Worm (Caenorhabditis elegans) whole organism, L2 larva: ENCODE results near the gene kqt-1.

Source experiments
- C34F6.9 ChIP-seq: fragments of 150-350 bp; optimal IDR thresholded peaks from 2 replicates; lab custom pipeline; 2014; ENCODE audit warnings: missing biosample characterization, missing genetic modification characterization
- F13H6.1 ChIP-seq: sonication (generic microtip); optimal IDR thresholded peaks from 2 replicates; lab custom pipeline; 2016; ENCODE audit warnings: missing genetic modification characterization, missing compliant biosample characterization
- R02D3.7 ChIP-seq: fragments of 150-350 bp; optimal IDR thresholded peaks from 2 replicates; lab custom pipeline; 2014; ENCODE audit warnings: missing biosample characterization, missing genetic modification characterization
- Y55F3AM.14 ChIP-seq: fragments of 200-800 bp; sonication (Bioruptor generic); optimal IDR thresholded peaks from 2 replicates; lab custom pipeline; 2018; ENCODE audit warnings: mild to moderate bottlenecking, missing genetic modification characterization, missing compliant biosample characterization
- ZK546.5 ChIP-seq: sonication (generic microtip); optimal IDR thresholded peaks from 2 replicates; lab custom pipeline; 2017; ENCODE audit warnings: missing biosample characterization, missing genetic modification characterization
- alr-1 ChIP-seq: fragments of 150-350 bp; optimal IDR thresholded peaks from 2 replicates; lab custom pipeline; 2014; ENCODE audit warnings: missing biosample characterization, missing genetic modification characterization
- aly-2 ChIP-seq: fragments of 150-350 bp; optimal IDR thresholded peaks from 2 replicates; lab custom pipeline; 2014; ENCODE audit warnings: missing biosample characterization, missing genetic modification characterization
- ama-1 ChIP-seq: fragments of 150-350 bp; optimal IDR thresholded peaks from 2 replicates; lab custom pipeline; 2018; ENCODE audit warnings: inconsistent platforms
- blmp-1 ChIP-seq: sonication (generic microtip); optimal IDR thresholded peaks from 2 replicates; lab custom pipeline; 2017; ENCODE audit warnings: missing genetic modification characterization, mild to moderate bottlenecking, missing compliant biosample characterization, antibody characterized with exemption, moderate library complexity; ENCODE audit not compliant: insufficient read depth
- ceh-16 ChIP-seq: fragments of 150-350 bp; optimal IDR thresholded peaks from 2 replicates; lab custom pipeline; 2014; ENCODE audit warnings: missing biosample characterization, missing genetic modification characterization
- ceh-82 ChIP-seq: fragments of 150-350 bp; optimal IDR thresholded peaks from 2 replicates; lab custom pipeline; 2014; ENCODE audit warnings: missing biosample characterization, missing genetic modification characterization
- crh-2 ChIP-seq: sonication (generic microtip); optimal IDR thresholded peaks from 2 replicates; lab custom pipeline; 2017; ENCODE audit warnings: missing biosample characterization, missing genetic modification characterization
- dmd-4 ChIP-seq: sonication (generic microtip); optimal IDR thresholded peaks from 2 replicates; lab custom pipeline; 2017; ENCODE audit warnings: missing biosample characterization, missing genetic modification characterization
- egl-27 ChIP-seq: sonication (generic microtip); optimal IDR thresholded peaks from 3 replicates; lab custom pipeline; 2017; ENCODE audit warnings: missing biosample characterization, missing genetic modification reagents, missing genetic modification characterization
- elt-1 ChIP-seq: fragments of 150-350 bp; optimal IDR thresholded peaks from 2 replicates; lab custom pipeline; 2014; ENCODE audit warnings: missing biosample characterization, missing genetic modification characterization
- elt-3 ChIP-seq: sonication (generic microtip); optimal IDR thresholded peaks from 2 replicates; lab custom pipeline; 2017; ENCODE audit warnings: missing biosample characterization, missing genetic modification characterization
- fos-1 ChIP-seq: fragments of 150-350 bp; optimal IDR thresholded peaks from 2 replicates; lab custom pipeline; 2014; ENCODE audit warnings: missing biosample characterization, missing genetic modification characterization
- gmeb-1 ChIP-seq: fragments of 150-350 bp; optimal IDR thresholded peaks from 2 replicates; lab custom pipeline; 2014; ENCODE audit warnings: missing biosample characterization, missing genetic modification characterization
- lin-11 ChIP-seq: fragments of 150-350 bp; sonication (generic microtip); optimal IDR thresholded peaks from 2 replicates; lab custom pipeline; 2014; ENCODE audit warnings: missing biosample characterization, missing genetic modification characterization, inconsistent platforms, mixed read lengths
- lin-13 ChIP-seq: fragments of 150-350 bp; optimal IDR thresholded peaks from 2 replicates; lab custom pipeline; 2014; ENCODE audit warnings: missing biosample characterization, missing genetic modification reagents, missing genetic modification characterization
- lin-39 ChIP-seq: fragments of 150-350 bp; optimal IDR thresholded peaks from 2 replicates; lab custom pipeline; 2014; ENCODE audit warnings: missing biosample characterization, missing genetic modification reagents, missing genetic modification characterization
- lsy-2 ChIP-seq, 2 experiments: fragments of 150-350 bp in 1 of 2; sonication (generic microtip) in 1 of 2; optimal IDR thresholded peaks; 2 replicates each; lab custom pipeline; 2014 to 2017; ENCODE audit warnings: missing biosample characterization in 2 of 2, missing genetic modification characterization in 2 of 2
- mab-5 ChIP-seq: fragments of 150-350 bp; optimal IDR thresholded peaks from 2 replicates; lab custom pipeline; 2014; ENCODE audit warnings: missing biosample characterization, missing genetic modification characterization
- mbf-1 ChIP-seq: sonication (generic microtip); optimal IDR thresholded peaks from 2 replicates; lab custom pipeline; 2017; ENCODE audit warnings: missing biosample characterization, missing genetic modification characterization
- mdl-1 ChIP-seq, 2 experiments: fragments of 150-350 bp in 1 of 2; sonication (generic microtip) in 1 of 2; optimal IDR thresholded peaks; 2 replicates each; lab custom pipeline; 2017; ENCODE audit warnings: missing biosample characterization in 2 of 2, missing genetic modification characterization in 2 of 2
- nhr-10 ChIP-seq: sonication (generic microtip); optimal IDR thresholded peaks from 2 replicates; lab custom pipeline; 2017; ENCODE audit warnings: missing biosample characterization, missing genetic modification characterization
- nhr-11 ChIP-seq: fragments of 150-350 bp; optimal IDR thresholded peaks from 2 replicates; lab custom pipeline; 2014; ENCODE audit warnings: missing biosample characterization, missing genetic modification characterization
- nhr-12 ChIP-seq: fragments of 150-350 bp; optimal IDR thresholded peaks from 2 replicates; lab custom pipeline; 2014; ENCODE audit warnings: missing biosample characterization, missing genetic modification characterization
- nhr-129 ChIP-seq: fragments of 150-350 bp; optimal IDR thresholded peaks from 2 replicates; lab custom pipeline; 2014; ENCODE audit warnings: missing biosample characterization, missing genetic modification characterization
- nhr-21 ChIP-seq: fragments of 150-350 bp; optimal IDR thresholded peaks from 2 replicates; lab custom pipeline; 2014; ENCODE audit warnings: missing biosample characterization, missing genetic modification characterization
- nhr-23 ChIP-seq: fragments of 150-350 bp; optimal IDR thresholded peaks from 2 replicates; lab custom pipeline; 2014; ENCODE audit warnings: missing biosample characterization, missing genetic modification reagents, missing genetic modification characterization
- nhr-237 ChIP-seq: fragments of 150-350 bp; optimal IDR thresholded peaks from 2 replicates; lab custom pipeline; 2014; ENCODE audit warnings: missing biosample characterization, missing genetic modification characterization
- nhr-25 ChIP-seq: fragments of 150-350 bp; sonication (generic microtip); optimal IDR thresholded peaks from 3 replicates; lab custom pipeline; 2014; ENCODE audit warnings: missing biosample characterization, missing genetic modification characterization
- nhr-6 ChIP-seq: fragments of 150-350 bp; optimal IDR thresholded peaks from 2 replicates; lab custom pipeline; 2014; ENCODE audit warnings: missing biosample characterization, missing genetic modification characterization
- nhr-77 ChIP-seq: fragments of 150-350 bp; optimal IDR thresholded peaks from 2 replicates; lab custom pipeline; 2014; ENCODE audit warnings: missing biosample characterization, missing genetic modification characterization
- peb-1 ChIP-seq: fragments of 150-350 bp; optimal IDR thresholded peaks from 2 replicates; lab custom pipeline; 2014; ENCODE audit warnings: missing biosample characterization, missing genetic modification characterization
- sem-4 ChIP-seq: fragments of 150-350 bp; optimal IDR thresholded peaks from 2 replicates; lab custom pipeline; 2014; ENCODE audit warnings: missing biosample characterization, missing genetic modification reagents, missing genetic modification characterization
- skn-1 ChIP-seq: sonication (generic microtip); optimal IDR thresholded peaks from 2 replicates; lab custom pipeline; 2017; ENCODE audit warnings: missing biosample characterization, missing genetic modification characterization
- sma-3 ChIP-seq: sonication (generic microtip); optimal IDR thresholded peaks from 2 replicates; lab custom pipeline; 2016; ENCODE audit warnings: missing genetic modification reagents, missing genetic modification characterization, missing compliant biosample characterization
- sma-9 ChIP-seq, 2 experiments: fragments of 150-350 bp in 1 of 2; sonication (generic microtip) in 1 of 2; optimal IDR thresholded peaks; 2 replicates each; lab custom pipeline; 2014 to 2016; ENCODE audit warnings: missing genetic modification characterization in 2 of 2, mild to moderate bottlenecking in 1 of 2, missing biosample characterization in 1 of 2, missing compliant biosample characterization in 1 of 2, missing genetic modification reagents in 1 of 2, moderate library complexity in 1 of 2
- snpc-4 ChIP-seq: fragments of 150-350 bp; optimal IDR thresholded peaks from 2 replicates; lab custom pipeline; 2014; ENCODE audit warnings: missing biosample characterization, missing genetic modification characterization
- unc-39 ChIP-seq: fragments of 150-350 bp; optimal IDR thresholded peaks from 2 replicates; lab custom pipeline; 2014; ENCODE audit warnings: missing biosample characterization, missing genetic modification characterization
- unc-55 ChIP-seq: fragments of 150-350 bp; sonication (generic microtip); optimal IDR thresholded peaks from 3 replicates; lab custom pipeline; 2014; ENCODE audit warnings: missing biosample characterization, missing genetic modification reagents, missing genetic modification characterization
- unc-62 ChIP-seq: fragments of 150-350 bp; optimal IDR thresholded peaks from 2 replicates; lab custom pipeline; 2014; ENCODE audit warnings: missing biosample characterization, missing genetic modification reagents, missing genetic modification characterization
- zag-1 ChIP-seq: fragments of 150-350 bp; optimal IDR thresholded peaks from 2 replicates; lab custom pipeline; 2014; ENCODE audit warnings: missing biosample characterization, missing genetic modification characterization
- ztf-1 ChIP-seq: fragments of 200-800 bp; sonication (Bioruptor generic); conservative IDR thresholded peaks from 2 replicates; pipeline ENCODE4 v1.3.6; 2022; ENCODE audit warnings: missing genetic modification characterization, missing compliant biosample characterization
- ztf-11 ChIP-seq: sonication (generic microtip); optimal IDR thresholded peaks from 2 replicates; lab custom pipeline; 2017; ENCODE audit warnings: missing biosample characterization, missing genetic modification characterization
- ztf-4 ChIP-seq: fragments of 150-350 bp; optimal IDR thresholded peaks from 2 replicates; lab custom pipeline; 2014; ENCODE audit warnings: missing biosample characterization, missing genetic modification characterization

The kqt-1 gene

ce11 chrX:6642798-6643197, 24.0 kb downstream of the kqt-1 start (continued):
- TF ChIP-seq lin-11 (tag; lab: Kevin White, UChicago) (no peak), fos-1 (tag; lab: Kevin White, UChicago) (peak; percentile 30), sem-4 (tag; lab: Kevin White, UChicago) (no peak), skn-1 (peak; percentile 93), snpc-4 (tag; lab: Kevin White, UChicago) (no peak), ztf-1 (GFP tag; lab: Robert Waterston, UW) (no peak), nhr-25 (tag; lab: Kevin White, UChicago) (peak; percentile 72), unc-39 (tag; lab: Kevin White, UChicago) (no peak), alr-1 (no peak), unc-55 (GFP tag; lab: Kevin White, UChicago) (no peak), ztf-4 (tag; lab: Kevin White, UChicago) (no peak), nhr-10 (tag; lab: Kevin White, UChicago) (no peak), lin-13 (GFP tag; lab: Kevin White, UChicago) (peak; percentile 4)

- no peak for TF ChIP-seq lin-11 (tag; lab: Kevin White, UChicago)
- no peak for TF ChIP-seq ceh-16
- peak; percentile 50 for TF ChIP-seq gmeb-1 (tag; lab: Kevin White, UChicago)
- TF ChIP-seq nhr-12 = no peak
- TF ChIP-seq mbf-1 (tag; lab: Kevin White, UChicago) = no peak
- peak; percentile 37 for TF ChIP-seq nhr-129
- no peak for TF ChIP-seq lin-39 (tag; lab: Kevin White, UChicago)
- TF ChIP-seq mab-5 = no peak
- TF ChIP-seq nhr-10 (tag; lab: Kevin White, UChicago) = no peak
- TF ChIP-seq nhr-237 (tag; lab: Kevin White, UChicago) = no peak
- TF ChIP-seq aly-2 (tag; lab: Kevin White, UChicago) = no peak
- peak; percentile 18 for TF ChIP-seq C34F6.9 (tag; lab: Kevin White, UChicago)
- no peak for TF ChIP-seq lsy-2 (tag; optimal IDR thresholded peaks at IDR 0.05; lab: Kevin White, UChicago)
- no peak for TF ChIP-seq unc-62 (GFP tag; lab: Kevin White, UChicago)
- peak; percentile 62 for TF ChIP-seq crh-2 (tag; lab: Kevin White, UChicago)
- TF ChIP-seq sem-4 (tag; lab: Kevin White, UChicago) = no peak
- TF ChIP-seq unc-55 (GFP tag; lab: Kevin White, UChicago) = no peak
- no peak for TF ChIP-seq ZK546.5 (tag; lab: Kevin White, UChicago)
- no peak for TF ChIP-seq peb-1 (tag; lab: Kevin White, UChicago)
- no peak for TF ChIP-seq dmd-4 (tag; lab: Kevin White, UChicago)
- TF ChIP-seq sma-9 (GFP tag; optimal IDR thresholded peaks at IDR 0.05; lab: Kevin White, UChicago) = peak; percentile 72
- TF ChIP-seq sma-9 (tag; optimal IDR thresholded peaks at IDR 0.05; lab: Kevin White, UChicago) = no peak
- TF ChIP-seq nhr-11 (tag; lab: Kevin White, UChicago) = no peak
- no peak for TF ChIP-seq mdl-1 (tag; optimal IDR thresholded peaks at IDR 0.05; lab: Kevin White, UChicago)
- TF ChIP-seq ztf-1 (GFP tag; lab: Robert Waterston, UW) = no peak
- TF ChIP-seq fos-1 (tag; lab: Kevin White, UChicago) = peak; percentile 38
- TF ChIP-seq snpc-4 (tag; lab: Kevin White, UChicago) = no peak
- TF ChIP-seq nhr-21 (tag; lab: Kevin White, UChicago) = no peak
- no peak for TF ChIP-seq blmp-1 (tag; lab: Kevin White, UChicago)
- peak; percentile 13 for TF ChIP-seq skn-1
- TF ChIP-seq R02D3.7 = no peak
- no peak for TF ChIP-seq sma-3
- TF ChIP-seq ama-1 (lab: Kevin White, UChicago) = no peak
- no peak for TF ChIP-seq Y55F3AM.14
- no peak for TF ChIP-seq elt-3 (tag; lab: Kevin White, UChicago)
- TF ChIP-seq lin-13 (GFP tag; lab: Kevin White, UChicago) = no peak
- no peak for TF ChIP-seq ztf-11 (tag; lab: Kevin White, UChicago)
- TF ChIP-seq nhr-23 = no peak
- no peak for TF ChIP-seq alr-1
- no peak for TF ChIP-seq egl-27 (tag; lab: Kevin White, UChicago)
- TF ChIP-seq ztf-4 (tag; lab: Kevin White, UChicago) = no peak
- TF ChIP-seq unc-39 (tag; lab: Kevin White, UChicago) = no peak
- TF ChIP-seq nhr-25 (tag; lab: Kevin White, UChicago) = no peak
- TF ChIP-seq zag-1 (tag; lab: Kevin White, UChicago) = no peak
- no peak for TF ChIP-seq nhr-6
- no peak for TF ChIP-seq ceh-82 (tag; lab: Kevin White, UChicago)
- peak; percentile 70 for TF ChIP-seq F13H6.1 (tag; lab: Kevin White, UChicago)
- TF ChIP-seq nhr-77 (tag; lab: Kevin White, UChicago) = no peak
- TF ChIP-seq elt-1 (tag; lab: Kevin White, UChicago) = no peak
These were observed 26.3 kb downstream of the kqt-1 start, which contains the start of gene C56E10.3 for ce11 chrX:6644971-6645704. C56E10.3 (plus strand) TSS chrX:6645654.
